Fruit fly (Drosophila melanogaster): ENCODE results near the gene Akap200.
A peak's percentile ranks its signal among the peaks of the same experiment; 100 is the strongest.

Akap200 gene

dm6 chr2L:8464107-8464582 is 48.7 kb downstream of the Akap200 start, which contains the start of gene prg (continued):
- TF ChIP-seq CG12219 (GFP tag; optimal IDR thresholded peaks at IDR 0.05): no peak
- peak; percentile 56; the same call in 1 of the 2 replicates for TF ChIP-seq rib (GFP tag; IDR thresholded peaks at IDR 0.05)
- peak; percentile 58 for TF ChIP-seq Hr3 (GFP tag; optimal IDR thresholded peaks at IDR 0.05)
- peak; percentile 67 for TF ChIP-seq HLH54F (GFP tag; optimal IDR thresholded peaks at IDR 0.05)
- TF ChIP-seq al (GFP tag; IDR thresholded peaks at IDR 0.05): peak; percentile 19; the same call in 1 of the 2 replicates
- TF ChIP-seq slp2 (GFP tag; optimal IDR thresholded peaks at IDR 0.05): peak; percentile 28
- TF ChIP-seq HLH3B (GFP tag; IDR thresholded peaks at IDR 0.05): peak; percentile 26; the same call in 1 of the 2 replicates
- TF ChIP-seq E2f1 (GFP tag; IDR thresholded peaks at IDR 0.05): peak; percentile 35; the same call in 1 of the 2 replicates
- TF ChIP-seq CG15073 (GFP tag; optimal IDR thresholded peaks at IDR 0.05): no peak
- TF ChIP-seq CG12744 (GFP tag; optimal IDR thresholded peaks at IDR 0.05): peak; percentile 60
- peak; percentile 85 for TF ChIP-seq CG18476 (GFP tag; optimal IDR thresholded peaks at IDR 0.05)
- TF ChIP-seq grn (GFP tag; optimal IDR thresholded peaks at IDR 0.05): no peak
- no peak for TF ChIP-seq CG6272 (GFP tag; IDR thresholded peaks at IDR 0.05)
- TF ChIP-seq Dref (GFP tag; IDR thresholded peaks at IDR 0.05): peak; percentile 95
- peak; percentile 65 for TF ChIP-seq her (GFP tag; optimal IDR thresholded peaks at IDR 0.05)
- peak; percentile 95 for TF ChIP-seq mld (GFP tag; IDR thresholded peaks at IDR 0.05; ENCODE audit: partially characterized antibody)
- TF ChIP-seq slbo (GFP tag; IDR thresholded peaks at IDR 0.05): peak; percentile 66
- peak; percentile 45 for TF ChIP-seq CG12155 (GFP tag; optimal IDR thresholded peaks at IDR 0.05)
- peak; percentile 21 for TF ChIP-seq CG11723 (GFP tag; optimal IDR thresholded peaks at IDR 0.05)
- TF ChIP-seq Hr39 (optimal IDR thresholded peaks at IDR 0.05): no peak
- TF ChIP-seq CG11093 (GFP tag; IDR thresholded peaks at IDR 0.05): no peak
- peak; percentile 51 for TF ChIP-seq CG10431 (GFP tag; optimal IDR thresholded peaks at IDR 0.05)
- no peak for TF ChIP-seq CG14965 (GFP tag; optimal IDR thresholded peaks at IDR 0.05; ENCODE audit: borderline replicate concordance)
- TF ChIP-seq vnd (GFP tag; IDR thresholded peaks at IDR 0.05; ENCODE audit: partially characterized antibody): peak; percentile 90
- TF ChIP-seq CG5180 (GFP tag; optimal IDR thresholded peaks at IDR 0.05): peak; percentile 57
- TF ChIP-seq Poxn (GFP tag; IDR thresholded peaks at IDR 0.05): no peak
- peak; percentile 38 for TF ChIP-seq CG7786 (GFP tag; optimal IDR thresholded peaks at IDR 0.05)
- TF ChIP-seq CG11695 (GFP tag; IDR thresholded peaks at IDR 0.05): peak; percentile 53; the same call in 2 of the 3 replicates
- TF ChIP-seq fu2 (GFP tag; optimal IDR thresholded peaks at IDR 0.05): peak; percentile 79
- no peak for TF ChIP-seq klu (GFP tag; IDR thresholded peaks at IDR 0.05)
- TF ChIP-seq ara (GFP tag; IDR thresholded peaks at IDR 0.05): 0 out of 2 replicates have a peak, but pooled peaks have one; percentile 26
- peak; percentile 61 for TF ChIP-seq E2f2 (GFP tag; IDR thresholded peaks at IDR 0.05)
- no peak for TF ChIP-seq crol (GFP tag; IDR thresholded peaks at IDR 0.05)
- peak; percentile 62 for TF ChIP-seq sob (GFP tag; IDR thresholded peaks at IDR 0.05)
- peak; percentile 63 for TF ChIP-seq Ptx1 (GFP tag; IDR thresholded peaks at IDR 0.05)
- TF ChIP-seq CG8765 (GFP tag; IDR thresholded peaks at IDR 0.05): no peak
- TF ChIP-seq CG9797 (GFP tag; optimal IDR thresholded peaks at IDR 0.05): no peak
- peak; percentile 57 for TF ChIP-seq CG4617 (GFP tag; optimal IDR thresholded peaks at IDR 0.05; ENCODE audit: borderline replicate concordance)
- TF ChIP-seq CG32772 (GFP tag; IDR thresholded peaks at IDR 0.05): no peak
- TF ChIP-seq MESR4 (GFP tag; optimal IDR thresholded peaks at IDR 0.05): peak; percentile 70
- peak; percentile 54 for TF ChIP-seq CG8388 (GFP tag; optimal IDR thresholded peaks at IDR 0.05)
- TF ChIP-seq CG11456 (GFP tag; IDR thresholded peaks at IDR 0.05): peak; percentile 72; the same call in 2 of the 3 replicates
- TF ChIP-seq CG7745 (tag; optimal IDR thresholded peaks at IDR 0.05): no peak
- peak; percentile 72 for TF ChIP-seq CG10543 (GFP tag; optimal IDR thresholded peaks at IDR 0.05)
- TF ChIP-seq CG9727 (GFP tag; optimal IDR thresholded peaks at IDR 0.05): peak; percentile 70
- peak; percentile 75 for TF ChIP-seq CG13296 (GFP tag; optimal IDR thresholded peaks at IDR 0.05)
- peak; percentile 23 for TF ChIP-seq CG5245 (GFP tag; optimal IDR thresholded peaks at IDR 0.05)
- peak; percentile 22 for TF ChIP-seq sqz (GFP tag; optimal IDR thresholded peaks at IDR 0.05)
- no peak for TF ChIP-seq wor (GFP tag; IDR thresholded peaks at IDR 0.05)
- peak; percentile 88 for TF ChIP-seq CG2129 (GFP tag; IDR thresholded peaks at IDR 0.05; ENCODE audit: partially characterized antibody)
- TF ChIP-seq Xbp1 (GFP tag; optimal IDR thresholded peaks at IDR 0.05): peak; percentile 64

Data from whole organism, embryonic.